Worm (Caenorhabditis elegans): Measurements from ENCODE around the gene K09C4.4.

DNA sequence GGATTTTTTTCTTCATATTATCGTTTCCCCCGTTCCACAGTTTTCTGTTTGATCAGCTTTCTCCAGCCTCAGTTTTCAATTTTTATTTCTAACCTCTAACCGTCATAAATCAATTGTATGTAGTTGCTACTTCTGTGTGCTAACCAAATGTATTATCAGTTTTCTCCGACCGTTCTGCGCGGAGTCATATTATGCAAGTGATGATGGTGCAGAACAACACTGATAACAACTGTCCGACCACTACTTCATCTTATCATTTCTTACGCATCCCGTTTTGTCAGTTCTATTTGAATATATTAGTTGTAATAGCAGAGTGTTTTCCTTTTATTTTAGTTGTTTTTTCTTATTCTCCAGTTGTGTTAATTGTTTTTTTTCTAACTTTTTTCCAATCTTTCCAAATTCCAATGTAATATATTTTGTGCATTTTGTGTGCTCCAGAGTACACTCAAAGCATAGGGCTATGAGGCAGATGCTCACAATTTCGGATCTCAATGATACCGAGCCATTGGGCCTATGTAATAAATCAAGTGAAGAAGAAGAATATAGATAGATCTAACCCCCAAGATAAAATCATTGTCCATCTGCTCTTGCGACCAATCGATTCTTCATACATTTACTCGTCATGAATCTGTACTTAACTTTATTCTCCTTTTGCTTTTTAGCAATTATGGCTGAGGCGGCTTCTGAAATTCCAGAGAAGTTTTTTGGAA is 32.3 kb upstream of the K09C4.4 start, which contains the start of gene lbp-3:
- TF ChIP-seq hlh-1 (tag; optimal IDR thresholded peaks at IDR 0.05) (no peak), unc-62 (GFP tag; optimal IDR thresholded peaks at IDR 0.05) (no peak), nhr-76 (tag; optimal IDR thresholded peaks at IDR 0.05) (no peak), nhr-28 (tag; optimal IDR thresholded peaks at IDR 0.05) (no peak), ztf-11 (tag; optimal IDR thresholded peaks at IDR 0.05) (no peak)

All from whole organism, mixed stage, embryonic.